Worm (Caenorhabditis elegans) whole organism, L4/young adult: ENCODE measurements around the gene atf-6.

ENCODE experiments used
- W03F9.2 ChIP-seq: fragments of 150-350 bp; optimal IDR thresholded peaks from 2 replicates; lab custom pipeline; 2014; ENCODE audit warnings: missing biosample characterization, missing genetic modification characterization
- dao-5 ChIP-seq: sonication (generic microtip); optimal IDR thresholded peaks from 2 replicates; lab custom pipeline; 2016; ENCODE audit warnings: missing genotype, missing genetic modification characterization, moderate library complexity, missing compliant biosample characterization
- him-1 ChIP-seq: sonication (generic microtip); optimal IDR thresholded peaks from 2 replicates; lab custom pipeline; 2016; ENCODE audit warnings: missing genotype, missing genetic modification reagents, missing genetic modification characterization, missing compliant biosample characterization

atf-6 gene

DNA sequence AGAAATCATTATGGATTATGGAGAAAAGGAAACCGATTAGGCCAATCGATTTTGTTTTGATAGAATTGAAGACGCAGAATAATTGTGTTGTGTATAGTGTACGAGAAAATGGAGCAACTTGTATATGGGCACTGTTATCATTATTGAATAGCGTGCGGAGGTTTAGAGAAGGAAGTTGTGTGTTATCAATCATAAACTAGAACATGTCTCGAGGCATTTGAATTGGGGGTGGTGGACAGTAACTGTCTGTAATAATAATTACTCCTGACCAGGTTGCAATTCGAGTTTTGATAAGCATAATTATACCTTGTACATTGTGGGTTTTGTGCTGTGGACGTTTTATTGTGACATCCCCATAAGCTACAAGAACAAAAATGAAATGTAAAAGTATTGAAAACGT is 14.0 kb upstream of the atf-6 start, which contains the start of gene cdf-2:
Gene cdf-2 (minus strand): TSS at position 149 of the 400 bp plus-strand sequence.
- no peak for TF ChIP-seq dao-5 (tag; lab: Kevin White, UChicago)
- no peak for TF ChIP-seq W03F9.2 (tag; lab: Kevin White, UChicago)
- no peak for TF ChIP-seq him-1 (tag; lab: Kevin White, UChicago)

DNA sequence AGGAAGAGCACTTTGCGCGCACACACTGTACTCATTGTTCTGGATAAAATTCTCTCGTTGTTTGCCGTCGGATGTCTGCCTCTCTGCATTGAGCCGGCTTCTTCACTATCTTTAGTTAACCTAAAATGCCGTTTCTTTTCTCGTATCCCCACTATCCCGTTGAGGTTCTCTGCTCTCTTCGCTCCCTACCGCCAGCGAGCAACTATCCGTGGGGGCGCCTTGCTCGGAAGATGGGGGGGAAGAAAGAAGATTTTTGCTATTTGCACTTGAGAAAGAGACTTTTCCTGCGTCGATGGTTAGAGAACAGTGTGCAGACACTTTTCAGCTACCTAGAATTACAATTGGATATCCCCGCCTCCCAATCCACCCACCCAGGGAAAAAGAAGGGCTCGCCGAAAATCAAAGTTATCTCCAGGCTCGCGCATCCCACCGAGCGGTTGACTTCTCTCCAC is 13.1 kb upstream of the atf-6 start, which contains the start of gene myo-2:
Gene myo-2 (plus strand): TSS at position 402 of the 452 bp plus-strand sequence.
- TF ChIP-seq him-1 (tag; lab: Kevin White, UChicago): no peak
- no peak for TF ChIP-seq dao-5 (tag; lab: Kevin White, UChicago)
- TF ChIP-seq W03F9.2 (tag; lab: Kevin White, UChicago): no peak

DNA sequence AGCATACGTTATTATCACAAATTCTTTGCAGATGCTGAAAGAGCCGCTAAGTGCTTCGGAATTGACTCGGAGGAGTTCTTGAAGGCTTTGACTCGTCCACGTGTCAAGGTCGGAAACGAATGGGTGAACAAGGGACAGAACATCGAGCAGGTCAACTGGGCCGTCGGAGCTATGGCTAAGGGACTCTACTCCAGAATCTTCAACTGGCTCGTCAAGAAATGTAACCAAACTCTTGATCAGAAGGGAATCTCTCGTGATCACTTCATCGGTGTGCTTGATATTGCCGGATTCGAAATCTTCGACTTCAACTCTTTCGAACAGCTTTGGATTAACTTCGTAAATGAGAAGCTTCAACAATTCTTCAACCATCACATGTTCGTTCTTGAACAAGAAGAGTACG is 10.9 kb upstream of the atf-6 start:
- TF ChIP-seq him-1 (tag; lab: Kevin White, UChicago) (no peak), W03F9.2 (tag; lab: Kevin White, UChicago) (no peak), dao-5 (tag; lab: Kevin White, UChicago) (no peak)

DNA sequence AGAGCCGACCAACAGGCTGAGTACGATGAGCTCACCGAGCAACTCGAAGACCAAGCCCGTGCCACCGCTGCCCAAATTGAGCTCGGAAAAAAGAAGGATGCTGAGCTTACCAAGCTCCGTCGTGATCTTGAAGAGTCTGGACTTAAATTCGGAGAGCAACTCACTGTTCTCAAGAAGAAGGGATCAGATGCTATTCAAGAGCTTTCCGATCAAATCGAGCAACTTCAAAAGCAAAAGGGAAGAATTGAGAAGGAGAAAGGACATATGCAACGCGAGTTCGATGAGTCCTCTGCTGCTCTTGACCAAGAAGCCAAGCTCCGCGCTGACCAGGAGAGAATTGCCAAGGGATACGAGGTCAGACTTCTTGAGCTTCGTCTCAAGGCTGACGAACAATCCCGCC is 8.5 kb upstream of the atf-6 start:
- TF ChIP-seq dao-5 (tag; lab: Kevin White, UChicago) (no peak), W03F9.2 (tag; lab: Kevin White, UChicago) (no peak), him-1 (tag; lab: Kevin White, UChicago) (no peak)

DNA sequence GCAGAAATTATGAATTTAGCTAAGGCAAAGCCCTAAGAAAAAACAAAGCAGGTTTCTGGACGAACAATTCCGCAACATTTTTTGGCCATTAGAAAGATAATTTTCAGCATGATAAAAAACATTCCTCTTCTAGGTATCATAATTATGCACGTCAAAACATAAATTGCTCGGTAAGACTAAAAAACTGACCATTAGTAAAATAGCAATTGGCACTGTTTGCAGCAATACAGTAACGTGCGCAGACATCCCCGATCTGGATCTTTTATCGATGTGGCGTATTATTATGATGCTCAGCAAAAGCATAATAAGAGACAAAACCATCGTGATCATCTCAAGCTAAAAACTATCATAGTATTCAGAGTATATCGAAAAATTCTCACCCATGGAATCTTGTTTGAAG is 4.3 kb upstream of the atf-6 start:
- TF ChIP-seq dao-5 (tag; lab: Kevin White, UChicago): no peak
- TF ChIP-seq W03F9.2 (tag; lab: Kevin White, UChicago): no peak
- TF ChIP-seq him-1 (tag; lab: Kevin White, UChicago): no peak

DNA sequence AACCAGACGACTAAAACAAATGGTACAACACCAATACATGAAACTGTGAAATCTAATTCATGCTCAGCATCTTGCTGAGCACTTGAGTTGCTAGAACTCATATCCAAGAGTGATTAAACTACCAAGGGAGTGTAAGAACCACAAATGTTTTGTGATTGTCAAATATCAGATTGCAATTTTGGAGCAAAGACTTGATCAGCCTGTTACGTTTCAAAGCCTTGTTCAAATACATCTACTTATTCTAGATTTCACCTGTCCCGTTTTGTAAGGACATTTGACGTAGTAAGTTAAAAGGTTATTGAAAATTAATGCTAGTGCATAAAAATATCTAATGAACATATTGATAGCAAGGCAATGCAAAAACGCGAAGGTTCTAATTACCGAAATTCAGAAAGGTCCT is 3.4 kb upstream of the atf-6 start, which contains the start of gene F45E6.1:
Gene F45E6.1 (minus strand): TSS at position 101 of the 400 bp plus-strand sequence.
- TF ChIP-seq him-1 (tag; lab: Kevin White, UChicago) (no peak), W03F9.2 (tag; lab: Kevin White, UChicago) (no peak), dao-5 (tag; lab: Kevin White, UChicago) (no peak)

DNA sequence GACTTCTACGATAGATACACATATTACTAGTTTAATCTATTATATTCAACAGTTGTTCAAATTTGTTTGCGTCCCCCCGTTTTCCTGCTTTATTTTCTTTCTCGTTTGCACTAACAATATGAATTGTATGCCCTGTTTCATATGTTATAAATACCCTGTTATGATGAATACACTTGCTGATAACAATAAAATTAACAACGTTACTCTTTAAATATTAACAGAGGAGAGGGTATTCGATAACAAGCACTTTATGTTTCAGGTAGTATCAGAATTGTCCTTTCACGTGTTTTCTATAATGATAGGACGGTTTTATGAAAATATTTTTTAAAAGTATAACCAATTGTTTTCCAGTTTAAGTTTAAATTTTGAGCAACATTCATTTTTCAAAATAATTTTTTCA is 2.3 kb upstream of the atf-6 start:
- no peak for TF ChIP-seq him-1 (tag; lab: Kevin White, UChicago)
- TF ChIP-seq W03F9.2 (tag; lab: Kevin White, UChicago): no peak
- no peak for TF ChIP-seq dao-5 (tag; lab: Kevin White, UChicago)

DNA sequence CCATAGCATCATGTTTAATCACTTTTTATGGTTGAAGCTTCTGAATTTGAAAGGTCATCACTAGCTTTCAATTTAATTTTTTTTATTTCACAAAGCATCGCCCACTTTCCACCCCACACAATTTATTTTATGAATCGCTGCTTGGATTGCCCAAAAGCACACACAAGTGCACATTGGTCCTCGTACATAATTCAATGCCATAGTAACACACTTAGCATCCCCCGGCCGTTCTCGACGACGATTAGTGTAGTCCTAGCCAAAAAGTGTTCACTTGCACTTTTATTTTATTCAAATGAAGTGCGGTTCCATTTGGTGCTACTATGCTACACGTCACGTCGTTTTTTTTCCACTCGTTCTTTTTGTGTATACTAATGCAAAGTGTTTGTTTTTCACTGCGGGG is 1.7 kb upstream of the atf-6 start:
- TF ChIP-seq him-1 (tag; lab: Kevin White, UChicago) (no peak), dao-5 (tag; lab: Kevin White, UChicago) (no peak), W03F9.2 (tag; lab: Kevin White, UChicago) (no peak)

DNA sequence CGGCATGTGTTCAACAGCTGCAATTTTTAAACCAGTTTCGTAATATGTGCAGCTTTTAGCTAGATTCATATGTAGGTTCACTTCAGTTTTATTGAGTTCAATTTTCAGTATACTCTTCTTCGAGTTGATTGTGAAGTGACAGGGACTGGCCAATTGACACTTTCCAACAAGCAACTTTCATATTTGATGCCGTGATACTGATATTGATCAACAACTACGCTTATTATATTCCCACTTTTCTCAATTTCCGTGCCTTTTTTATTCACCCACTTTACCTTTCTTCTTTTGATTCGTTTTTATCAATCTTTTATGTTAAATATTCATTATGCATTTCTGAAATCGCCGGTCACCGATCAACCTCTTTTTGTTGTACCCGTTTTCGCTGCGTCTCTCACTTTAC is 3.3 kb downstream of the atf-6 start:
- TF ChIP-seq W03F9.2 (tag; lab: Kevin White, UChicago) (no peak), dao-5 (tag; lab: Kevin White, UChicago) (no peak), him-1 (tag; lab: Kevin White, UChicago) (no peak)

DNA sequence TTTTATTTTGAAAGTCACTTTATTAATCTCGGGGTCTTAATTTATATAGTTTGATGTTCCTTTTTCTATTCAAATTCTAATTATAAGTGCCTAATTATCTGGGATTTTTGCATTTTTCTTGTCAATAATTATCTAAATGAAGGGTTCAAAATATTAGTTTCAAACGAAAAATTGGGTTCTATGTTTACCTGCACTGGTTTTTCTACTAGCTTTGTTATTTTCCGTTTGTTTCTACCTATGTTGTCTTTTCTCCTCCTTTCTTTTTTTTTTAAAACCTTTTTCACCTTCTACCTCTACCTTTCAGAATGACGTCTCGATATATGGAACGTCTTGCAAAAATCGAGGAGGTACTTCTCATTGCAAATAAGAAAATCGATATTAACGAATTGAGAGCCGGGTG is 4.0 kb downstream of the atf-6 start, which contains the start of gene tbc-13:
Gene tbc-13 (plus strand): TSS at position 301 of the 400 bp plus-strand sequence.
- TF ChIP-seq dao-5 (tag; lab: Kevin White, UChicago) (no peak), W03F9.2 (tag; lab: Kevin White, UChicago) (no peak)

DNA sequence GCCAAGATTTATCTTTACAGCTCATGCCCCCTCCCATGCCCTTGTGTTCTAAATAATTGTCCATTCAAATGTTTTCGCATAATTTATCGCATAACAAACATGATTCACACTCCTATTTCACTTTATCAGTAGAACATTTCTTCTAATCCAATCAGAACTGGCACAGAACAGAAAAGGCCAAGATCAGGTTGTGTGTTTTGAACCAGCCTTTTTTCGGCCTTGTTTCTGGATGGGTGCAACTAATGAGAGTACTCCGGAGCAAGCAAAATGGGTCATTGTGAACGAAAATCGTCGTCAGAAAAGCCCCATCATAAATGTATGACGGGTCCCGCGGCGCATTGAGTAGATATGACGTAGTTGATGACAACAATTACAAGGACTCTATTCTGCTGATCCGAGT is 10.4 kb downstream of the atf-6 start:
- TF ChIP-seq W03F9.2 (tag; lab: Kevin White, UChicago) (no peak), him-1 (tag; lab: Kevin White, UChicago) (no peak), dao-5 (tag; lab: Kevin White, UChicago) (no peak)

DNA sequence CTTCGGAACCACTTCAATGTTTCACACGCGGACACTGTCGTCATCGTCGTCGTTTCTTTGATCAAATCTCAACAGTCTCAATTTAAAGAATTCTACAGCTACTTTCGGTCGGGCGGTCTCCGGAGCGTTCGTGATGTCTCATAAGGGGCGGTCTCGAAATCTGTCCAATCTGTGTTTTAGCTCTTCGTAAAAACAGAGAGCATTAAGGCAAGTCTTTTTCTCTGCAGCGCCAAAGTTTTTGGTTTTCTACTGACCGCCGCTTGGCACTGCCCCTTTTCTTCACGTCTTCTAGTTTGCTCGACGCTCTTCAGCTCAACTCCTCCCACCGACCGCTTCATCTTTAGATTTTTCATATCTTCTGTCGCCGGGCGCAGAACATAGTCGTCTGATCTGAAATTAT is 11.7 kb downstream of the atf-6 start, which contains the start of gene lips-1:
Gene lips-1 (plus strand): TSS at position 301 of the 400 bp plus-strand sequence.
- TF ChIP-seq dao-5 (tag; lab: Kevin White, UChicago) (no peak), W03F9.2 (tag; lab: Kevin White, UChicago) (no peak), him-1 (tag; lab: Kevin White, UChicago) (no peak)

DNA sequence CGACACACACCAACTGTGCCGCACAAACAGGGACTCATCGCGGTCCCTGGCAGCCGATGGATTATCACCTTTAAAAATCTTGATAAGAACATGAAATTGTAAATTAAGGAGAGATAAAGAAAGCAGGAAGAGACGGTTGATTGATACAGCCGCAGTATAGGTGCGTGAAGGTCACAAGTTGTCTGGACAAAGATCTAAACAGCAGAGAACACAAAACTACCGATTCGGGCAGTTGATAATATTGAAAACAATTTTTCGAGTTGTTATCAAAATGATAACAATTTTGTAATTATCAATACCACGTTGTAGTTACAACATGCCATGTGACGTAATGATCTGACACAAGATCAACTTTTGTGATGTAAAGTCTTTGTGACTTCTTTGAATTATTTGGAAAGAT is 20.0 kb downstream of the atf-6 start:
- TF ChIP-seq W03F9.2 (tag; lab: Kevin White, UChicago) (peak; percentile 13), dao-5 (tag; lab: Kevin White, UChicago) (no peak), him-1 (tag; lab: Kevin White, UChicago) (no peak)

DNA sequence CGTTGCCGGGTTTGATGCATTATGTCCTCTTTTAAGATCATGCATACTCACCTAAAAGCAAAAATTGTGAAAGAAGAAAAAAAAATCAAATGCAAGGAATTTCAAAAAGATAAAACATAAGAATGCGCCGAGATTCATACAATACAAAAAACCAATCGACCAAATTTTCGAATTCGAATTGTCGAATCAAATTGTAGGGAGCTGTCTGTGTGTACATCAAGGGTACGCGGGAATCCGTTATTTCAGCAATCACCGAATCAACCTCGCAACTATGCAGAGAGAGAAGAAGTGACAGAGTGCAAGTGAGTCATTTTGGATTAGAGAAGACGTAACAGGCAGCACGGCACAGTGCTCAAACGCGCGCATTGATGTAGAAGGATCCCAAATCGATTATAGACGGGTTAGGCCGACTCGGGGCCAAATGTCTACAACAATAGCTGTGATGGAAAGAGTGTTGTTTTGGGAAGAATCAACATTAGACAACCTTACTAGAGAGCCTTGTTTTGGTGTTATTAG is 22.6 kb downstream of the atf-6 start, which contains the start of gene sdz-19:
Gene sdz-19 (minus strand): TSS at position 51 of the 516 bp plus-strand sequence.
- TF ChIP-seq him-1 (tag; lab: Kevin White, UChicago) (no peak), dao-5 (tag; lab: Kevin White, UChicago) (no peak), W03F9.2 (tag; lab: Kevin White, UChicago) (no peak)
